Fruit fly (Drosophila melanogaster) ovary, adult (tissue): ENCODE results near the gene dsf.

Experiments used
- CG17801 ChIP-seq: fragments of 200-800 bp; optimal IDR thresholded peaks from 2 replicates; lab custom pipeline; 2019; ENCODE audit warnings: missing biosample characterization, mild to moderate bottlenecking, missing genetic modification characterization, moderate library complexity; ENCODE audit not compliant: partially characterized antibody

dsf gene

DNA sequence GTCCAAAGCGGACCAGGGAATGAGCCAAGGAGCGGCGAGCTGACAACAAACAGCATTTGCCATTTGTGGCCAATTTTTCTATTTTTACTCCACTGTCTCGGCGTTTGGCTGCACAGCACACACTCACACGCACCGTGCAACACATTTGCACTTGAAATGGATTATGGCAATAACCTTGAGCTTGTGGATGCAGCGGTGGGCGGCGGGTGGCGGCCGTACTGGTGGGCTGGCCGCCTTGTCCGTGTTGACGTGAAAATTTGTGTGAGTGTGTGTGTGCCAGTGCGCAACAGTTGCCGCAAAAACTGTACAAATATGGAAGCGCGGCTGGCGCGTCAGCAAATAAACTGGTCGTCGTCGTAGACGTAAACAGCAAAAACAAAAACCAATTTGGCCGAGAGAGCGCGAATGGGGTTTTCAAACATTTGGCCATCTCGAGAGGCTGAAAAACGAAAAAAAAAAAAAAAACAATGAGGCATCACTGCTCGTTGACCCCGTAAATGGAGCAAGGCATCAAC, 49.3 kb downstream of the dsf start:
- no peak for TF ChIP-seq CG17801 (GFP tag; lab: Kevin White, UChicago)

DNA sequence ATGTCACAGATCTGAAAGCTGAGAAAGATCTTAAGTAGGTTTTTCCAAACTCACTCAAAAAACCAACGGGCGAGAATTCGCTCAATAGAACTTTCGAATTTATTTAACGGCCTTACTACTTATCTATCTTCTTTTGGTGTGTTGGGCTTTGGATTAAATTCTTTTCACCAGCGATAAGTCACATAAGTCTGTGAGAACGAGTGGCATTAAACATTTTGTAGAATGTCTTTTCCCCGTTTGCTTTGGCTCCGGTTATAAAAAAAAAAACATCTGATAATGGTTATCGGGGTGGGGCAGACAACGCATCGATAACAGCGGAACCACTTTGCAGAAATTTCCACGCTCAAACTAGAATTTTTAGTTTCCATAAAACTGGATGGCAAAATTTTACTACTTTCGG, 49.9 kb downstream of the dsf start:
- no peak for TF ChIP-seq CG17801 (GFP tag; lab: Kevin White, UChicago)

DNA sequence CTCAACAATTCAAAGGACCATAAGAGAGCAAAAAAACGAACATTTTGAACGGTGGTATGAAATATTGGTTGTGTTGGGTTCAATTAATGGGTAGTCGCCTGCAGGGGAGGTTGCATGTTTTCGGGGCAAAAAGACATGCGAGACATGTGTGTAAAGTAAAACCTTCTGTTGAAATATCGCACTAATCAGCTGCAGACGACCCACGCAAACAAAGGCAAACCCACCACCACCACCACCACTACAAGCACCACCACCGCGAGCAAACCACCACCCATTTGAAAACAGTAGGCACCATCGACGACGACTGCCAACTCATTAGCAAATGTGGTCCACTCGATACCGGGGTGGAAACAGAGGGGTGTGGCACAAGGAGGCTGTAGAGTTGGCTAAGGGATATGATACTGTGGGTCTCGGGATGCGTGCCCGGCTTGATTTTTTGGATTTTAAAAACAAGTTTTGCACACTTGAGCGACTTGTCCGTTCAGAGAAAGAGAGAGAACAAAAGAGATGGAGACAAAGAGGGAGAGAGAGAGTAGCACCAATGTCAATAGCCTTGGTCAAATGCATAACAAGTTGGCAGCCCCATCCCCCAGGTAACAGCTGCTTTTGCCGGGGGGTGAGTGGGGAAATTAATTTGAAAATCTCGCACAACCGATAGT, 51.5 kb downstream of the dsf start:
- no peak for TF ChIP-seq CG17801 (GFP tag; lab: Kevin White, UChicago)

DNA sequence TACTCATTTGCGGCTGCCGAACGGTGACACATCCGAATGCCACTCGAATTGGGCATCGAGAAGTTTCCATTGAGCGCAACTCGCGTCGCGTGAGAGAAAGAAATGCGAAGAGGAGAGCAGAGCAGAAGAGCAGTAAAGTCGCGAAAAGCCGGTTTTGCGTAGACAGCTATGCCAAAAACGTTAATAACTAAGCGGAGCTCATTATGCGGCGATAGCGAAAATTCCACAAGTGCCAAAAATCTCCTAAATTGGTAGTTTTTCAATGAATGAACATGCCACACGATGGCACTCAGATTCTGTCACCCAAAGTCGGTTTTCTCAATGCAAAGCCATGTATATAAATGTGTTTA, 52.0 kb downstream of the dsf start:
- no peak for TF ChIP-seq CG17801 (GFP tag; lab: Kevin White, UChicago)

DNA sequence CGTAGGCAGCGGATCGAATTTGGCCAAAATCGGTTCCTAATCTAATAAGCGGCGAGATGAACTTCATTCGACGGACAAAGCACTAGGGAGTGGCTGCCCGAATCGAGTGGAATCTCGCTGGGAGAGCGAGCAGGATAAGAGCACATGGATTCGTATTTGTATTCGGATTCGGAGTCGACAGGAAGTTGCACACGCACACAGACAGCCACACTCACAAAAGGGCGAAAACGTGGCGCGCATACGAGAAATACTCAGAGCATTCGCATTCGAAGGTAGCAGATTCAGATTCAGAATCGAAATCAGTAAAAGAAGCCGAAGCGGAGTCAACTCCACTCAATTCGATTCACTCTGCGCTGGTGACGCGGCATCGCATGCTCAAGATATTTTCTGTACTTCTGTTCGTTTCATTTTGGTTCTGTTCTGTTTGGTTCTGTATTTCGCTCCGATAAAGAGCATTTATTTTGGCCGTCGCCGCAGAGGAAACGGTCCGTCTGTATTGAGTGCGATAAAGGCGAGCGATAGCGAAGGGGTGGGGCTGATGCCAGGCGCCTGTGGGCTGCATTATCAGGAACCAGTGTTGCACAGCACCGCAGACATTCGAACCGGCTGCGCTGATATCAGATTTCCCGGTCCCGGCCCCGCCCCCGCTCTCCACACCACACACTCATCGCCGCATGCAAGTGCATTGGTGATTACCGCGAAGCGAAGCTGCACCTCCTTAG, 52.8 kb downstream of the dsf start:
- no peak for TF ChIP-seq CG17801 (GFP tag; lab: Kevin White, UChicago)

DNA sequence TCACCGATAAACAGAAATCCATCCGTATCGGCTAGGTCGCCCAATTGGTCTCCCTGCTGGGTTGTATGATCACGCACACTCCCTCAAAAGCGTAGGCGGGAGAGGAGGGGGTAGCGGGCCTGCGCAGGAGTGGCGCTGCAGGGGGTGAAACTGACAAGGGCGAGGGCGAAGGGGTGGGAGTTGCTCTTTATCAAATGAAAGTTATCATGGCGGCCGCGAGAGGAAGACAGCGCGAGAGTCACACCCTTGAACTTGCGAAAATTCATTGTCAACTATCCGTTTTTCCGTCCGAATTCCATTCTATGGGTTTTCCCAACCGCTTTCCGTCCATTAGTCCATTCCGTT, 53.3 kb downstream of the dsf start:
- no peak for TF ChIP-seq CG17801 (GFP tag; lab: Kevin White, UChicago)

DNA sequence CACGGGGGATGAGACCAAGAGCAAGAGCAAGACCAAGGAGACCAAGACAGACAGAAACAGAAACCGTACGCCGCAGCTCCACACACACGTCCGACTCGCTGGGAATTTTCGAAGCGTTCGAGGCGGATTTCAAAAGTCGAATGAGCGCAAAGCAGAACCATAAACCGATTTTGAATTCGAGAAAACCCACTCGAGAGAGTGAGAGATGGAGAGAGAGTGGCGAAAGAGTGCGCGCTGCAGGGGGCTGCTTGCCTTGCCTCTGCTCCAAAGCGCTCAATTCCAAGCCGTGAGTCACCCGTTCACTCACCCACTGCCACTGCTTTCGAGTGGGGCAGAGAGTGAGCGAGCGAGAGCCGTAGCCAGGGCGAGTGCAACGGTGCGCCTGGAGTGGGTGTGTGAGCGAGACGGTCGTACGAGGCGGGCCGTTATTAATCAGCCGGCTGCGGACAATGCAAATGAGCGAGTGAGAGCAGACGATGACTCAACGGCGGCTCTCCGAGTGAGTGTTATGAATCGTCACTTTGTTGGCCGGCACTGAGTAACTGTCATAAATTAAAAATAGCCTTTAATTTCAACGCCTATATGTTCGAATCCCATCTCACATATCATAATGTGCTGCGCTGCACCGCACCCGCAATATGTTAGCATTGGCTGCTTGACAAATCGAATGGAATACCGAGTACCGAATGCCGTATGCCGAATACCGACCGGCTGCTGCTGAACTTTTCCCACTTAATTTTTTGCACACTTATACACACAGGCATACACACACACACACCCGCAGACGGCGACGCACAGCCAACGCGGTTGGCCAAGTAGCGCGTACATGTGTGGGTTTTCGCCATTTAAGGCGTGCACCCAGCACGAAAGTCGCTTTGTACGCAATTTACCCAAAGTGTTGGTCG, 54.5 kb downstream of the dsf start:
- peak; percentile 70 for TF ChIP-seq CG17801 (GFP tag; lab: Kevin White, UChicago)

DNA sequence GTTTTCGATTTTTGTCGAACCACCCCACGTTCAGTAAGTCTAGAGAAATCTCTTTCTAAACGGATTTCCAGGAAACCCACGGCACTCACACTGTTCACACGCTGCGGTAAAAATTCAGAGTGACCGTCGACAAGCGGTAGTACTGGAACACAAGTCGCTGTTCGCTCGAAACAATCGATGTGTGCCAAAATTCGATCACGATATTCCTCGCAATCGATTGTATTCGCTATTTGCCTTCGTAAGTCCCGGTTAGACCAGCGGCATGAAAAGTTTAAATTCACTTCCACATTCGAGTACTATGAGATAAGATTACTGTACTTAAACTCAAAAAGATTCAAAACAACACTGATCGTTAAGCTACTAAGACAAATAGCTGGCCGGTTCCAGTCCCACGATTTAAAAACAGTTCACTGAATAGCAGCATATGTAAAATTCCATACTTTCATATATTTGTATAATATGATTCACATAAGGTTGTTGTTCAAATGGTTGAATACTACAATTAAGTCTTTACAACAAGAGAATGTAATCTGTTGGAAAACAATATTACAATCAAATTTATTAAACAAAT, 55.2 kb downstream of the dsf start, which contains the start of gene chic:
Gene chic (minus strand): TSS at position 157 of the 571 bp plus-strand sequence.
- peak; percentile 43 for TF ChIP-seq CG17801 (GFP tag; lab: Kevin White, UChicago)

DNA sequence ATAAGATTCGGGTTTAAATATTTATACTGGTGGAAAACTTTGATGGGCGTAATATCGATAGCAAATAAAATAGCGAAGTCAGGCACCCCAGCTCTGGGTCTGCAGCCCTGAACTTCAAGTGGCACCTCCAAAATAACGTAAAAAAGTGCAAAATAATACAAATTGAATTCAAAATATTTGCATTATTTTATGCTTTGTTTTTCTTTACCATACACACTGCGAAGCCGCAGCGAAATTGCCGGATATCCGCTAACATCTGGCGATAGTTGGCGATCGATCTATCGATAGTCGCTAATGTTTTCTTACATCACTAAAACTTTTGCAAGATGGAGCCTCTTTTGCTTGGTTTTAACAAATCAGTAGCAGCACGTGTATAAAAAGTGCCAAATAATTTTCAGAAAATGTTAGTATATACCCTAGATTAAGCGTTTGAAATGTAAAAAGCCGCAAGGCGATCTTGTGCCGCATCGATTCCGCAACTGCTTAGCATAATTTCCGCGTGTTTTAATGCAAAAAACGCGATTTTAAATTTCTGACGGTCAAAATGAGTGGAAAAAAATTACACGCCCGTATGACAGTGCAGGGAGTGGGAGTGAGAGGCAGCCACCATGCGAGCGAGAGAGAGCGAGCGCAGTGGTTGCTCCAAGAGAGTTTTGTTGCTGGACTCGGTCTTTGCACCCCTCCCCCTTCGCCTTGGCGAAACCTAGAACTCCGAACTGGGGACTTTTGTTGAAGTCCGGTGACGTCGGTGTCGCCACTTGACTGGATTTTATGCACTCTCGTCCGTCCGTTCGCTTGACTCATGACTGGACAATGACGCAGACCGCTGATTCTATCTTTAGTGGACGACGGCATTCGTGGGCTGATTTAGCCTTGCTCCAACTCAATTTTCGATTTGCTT, 55.9 kb downstream of the dsf start, which contains the start of gene eIF4A:
Gene eIF4A (plus strand): TSS at position 332 of the 901 bp plus-strand sequence.
- TF ChIP-seq CG17801 (GFP tag; lab: Kevin White, UChicago) = peak; percentile 27

DNA sequence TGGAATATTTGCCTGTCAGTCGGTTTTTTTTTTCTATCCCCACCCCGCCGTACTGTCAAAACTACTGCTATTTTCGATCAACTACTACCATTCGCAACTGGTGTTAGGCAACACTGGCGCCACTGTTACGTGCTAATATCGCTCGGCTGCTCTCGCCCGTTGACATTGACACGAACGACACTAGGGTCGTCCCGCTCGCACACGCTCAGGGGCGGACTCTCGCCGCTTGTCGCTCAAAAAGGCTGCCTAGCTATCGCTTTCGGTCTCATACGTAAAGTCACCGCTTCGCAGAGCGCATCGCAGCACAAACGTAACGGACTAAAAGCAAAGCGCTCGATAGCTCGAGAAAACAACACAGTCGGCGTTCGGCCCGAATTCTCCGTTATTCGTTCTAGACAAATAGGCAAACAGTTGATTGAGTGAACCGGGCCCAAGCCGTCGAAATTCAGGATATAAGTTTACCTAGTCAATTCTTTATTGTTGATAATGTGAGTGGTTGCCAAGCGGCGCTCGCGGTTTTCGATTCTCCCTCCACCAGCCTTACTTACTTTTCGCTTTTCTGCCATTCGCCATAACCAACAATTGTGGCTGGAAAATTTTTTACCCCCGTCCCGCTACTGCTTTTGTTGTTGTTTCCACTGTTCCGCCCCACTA, 56.7 kb downstream of the dsf start:
- TF ChIP-seq CG17801 (GFP tag; lab: Kevin White, UChicago) = peak; percentile 64

DNA sequence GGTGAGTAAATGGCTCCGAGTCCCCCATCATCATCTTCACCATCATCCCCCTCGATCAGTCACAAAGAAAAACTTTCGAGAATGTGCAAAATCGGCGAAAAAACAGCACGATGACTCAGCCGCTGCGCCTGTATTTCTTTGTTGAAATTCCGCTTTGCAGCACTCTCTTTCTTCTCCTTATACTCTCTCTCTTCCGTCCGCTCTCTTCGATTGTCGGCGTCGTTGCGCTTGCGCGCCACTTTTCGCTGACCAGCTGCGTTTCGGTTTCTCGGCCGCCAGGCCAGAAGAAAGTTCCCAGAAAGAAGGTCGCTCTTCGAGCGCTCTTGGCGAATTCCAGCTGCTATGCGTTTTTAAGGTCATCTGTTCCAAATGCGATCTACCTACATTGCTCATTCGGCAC, 57.5 kb downstream of the dsf start:
- TF ChIP-seq CG17801 (GFP tag; lab: Kevin White, UChicago) = no peak

DNA sequence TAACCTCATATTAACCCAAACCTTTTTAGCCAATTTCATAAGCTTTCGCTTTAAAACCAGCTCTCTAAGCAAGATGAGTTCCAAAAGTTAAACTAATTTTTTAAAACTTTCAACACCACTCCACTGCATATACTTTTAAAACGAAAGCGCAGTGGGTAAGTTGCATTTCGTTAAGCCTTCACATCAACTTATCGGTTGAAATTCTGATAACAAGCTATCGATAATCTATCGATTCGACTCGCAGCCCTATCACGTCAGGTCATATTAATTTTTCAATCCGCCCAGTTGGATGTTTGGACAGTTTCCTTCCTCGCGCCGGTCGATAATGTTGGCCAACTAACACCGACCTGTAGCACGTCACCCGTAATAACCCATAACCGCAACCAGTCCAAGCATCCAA, 60.4 kb downstream of the dsf start, which contains the start of gene ifc:
Gene ifc (plus strand): TSS at position 255 of the 400 bp plus-strand sequence.
- peak; percentile 63 for TF ChIP-seq CG17801 (GFP tag; lab: Kevin White, UChicago)

DNA sequence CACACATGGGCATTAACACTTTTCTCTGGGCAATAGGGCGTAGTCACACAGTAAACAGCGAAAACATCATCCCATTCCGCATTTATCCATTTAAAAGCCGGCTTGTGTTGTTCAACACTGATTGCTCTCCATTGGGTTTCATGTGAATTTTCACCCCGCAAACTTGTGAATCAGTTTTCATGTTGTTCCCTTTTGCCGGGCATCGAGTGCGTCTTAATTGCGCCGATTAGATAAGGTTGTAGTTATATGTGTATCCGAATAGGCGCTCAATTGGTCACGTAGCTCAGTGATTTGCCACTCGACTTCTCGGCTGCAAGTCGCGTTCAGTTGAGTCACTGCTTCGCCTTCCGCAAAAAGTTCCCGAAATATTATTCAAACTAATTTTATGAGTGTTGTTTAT, 61.2 kb downstream of the dsf start:
- no peak for TF ChIP-seq CG17801 (GFP tag; lab: Kevin White, UChicago)
